Fruit fly (Drosophila melanogaster) whole organism, embryonic: ENCODE results near the gene CG11409.

Experiments
- Ada2b ChIP-seq: fragments of 200-800 bp; sonication (Bioruptor generic); IDR thresholded peaks from 2 replicates; pipeline ENCODE4 v1.3.6; 2022; ENCODE audit warnings: missing biosample characterization, missing genetic modification characterization
- C15 ChIP-seq: fragments of 200-800 bp; sonication (Bioruptor generic); IDR thresholded peaks from 3 replicates; pipeline ENCODE4 v1.3.6; 2022; ENCODE audit warnings: missing biosample characterization, missing genetic modification characterization
- CG10366 ChIP-seq: fragments of 200-800 bp; sonication (Bioruptor generic); IDR thresholded peaks from 2 replicates; pipeline ENCODE4 v1.3.6; 2022; ENCODE audit warnings: missing biosample characterization, missing genetic modification characterization
- CG10654 ChIP-seq: fragments of 200-800 bp; sonication (Bioruptor generic); optimal IDR thresholded peaks from 2 replicates; lab custom pipeline; 2016; ENCODE audit warnings: missing biosample characterization, missing genetic modification characterization
- CG11085 ChIP-seq: fragments of 200-800 bp; sonication (Bioruptor generic); IDR thresholded peaks from 2 replicates; pipeline ENCODE4 v1.3.6; 2022; ENCODE audit warnings: missing biosample characterization, missing genetic modification characterization
- CG12104 ChIP-seq: fragments of 200-800 bp; sonication (Bioruptor generic); optimal IDR thresholded peaks from 3 replicates; lab custom pipeline; 2016; ENCODE audit warnings: missing biosample characterization, missing genetic modification characterization
- CG12219 ChIP-seq: fragments of 200-800 bp; sonication (Bioruptor generic); optimal IDR thresholded peaks from 3 replicates; lab custom pipeline; 2018; ENCODE audit warnings: missing biosample characterization, mild to moderate bottlenecking, missing genetic modification characterization
- CG12299 ChIP-seq: fragments of 200-800 bp; sonication (Bioruptor generic); optimal IDR thresholded peaks from 2 replicates; lab custom pipeline; 2018; ENCODE audit warnings: missing biosample characterization, mild to moderate bottlenecking, missing genetic modification characterization
- CG14014 ChIP-seq: fragments of 200-800 bp; sonication (Bioruptor generic); IDR thresholded peaks from 2 replicates; pipeline ENCODE4 v1.3.6; 2022; ENCODE audit warnings: missing biosample characterization, missing genetic modification characterization
- CG14860 ChIP-seq: fragments of 200-800 bp; sonication (Bioruptor generic); IDR thresholded peaks from 3 replicates; pipeline ENCODE4 v1.3.6; 2022; ENCODE audit warnings: missing biosample characterization, missing genetic modification characterization; ENCODE audit not compliant: partially characterized antibody
- CG15011 ChIP-seq: fragments of 200-800 bp; sonication (Bioruptor generic); optimal IDR thresholded peaks from 3 replicates; lab custom pipeline; 2018; ENCODE audit warnings: missing biosample characterization, mild to moderate bottlenecking, missing genetic modification characterization
- CG15479 ChIP-seq: fragments of 200-800 bp; sonication (Bioruptor generic); optimal IDR thresholded peaks from 3 replicates; lab custom pipeline; 2019; ENCODE audit warnings: missing biosample characterization, mild to moderate bottlenecking, missing genetic modification characterization, moderate library complexity
- CG17829 ChIP-seq: fragments of 200-800 bp; optimal IDR thresholded peaks from 2 replicates; lab custom pipeline; 2019; ENCODE audit warnings: missing biosample characterization, mild to moderate bottlenecking, missing genetic modification characterization, moderate library complexity
- CG30020 ChIP-seq: fragments of 200-800 bp; optimal IDR thresholded peaks from 2 replicates; lab custom pipeline; 2019; ENCODE audit warnings: missing biosample characterization, mild to moderate bottlenecking, missing genetic modification characterization, moderate library complexity
- CG4707 ChIP-seq: fragments of 200-800 bp; sonication (Bioruptor generic); optimal IDR thresholded peaks from 2 replicates; lab custom pipeline; 2018; ENCODE audit warnings: missing biosample characterization, mild to moderate bottlenecking, missing genetic modification characterization, moderate library complexity
- CG6254 ChIP-seq: fragments of 200-800 bp; sonication (Bioruptor generic); optimal IDR thresholded peaks from 3 replicates; lab custom pipeline; 2017; ENCODE audit warnings: mild to moderate bottlenecking, missing biosample characterization, missing genetic modification reagents, missing genetic modification characterization
- CG6654 ChIP-seq: fragments of 200-800 bp; sonication (Bioruptor generic); optimal IDR thresholded peaks from 2 replicates; lab custom pipeline; 2017; ENCODE audit warnings: missing biosample characterization, mild to moderate bottlenecking, missing genetic modification characterization
- CG6683 ChIP-seq: fragments of 200-800 bp; sonication (Bioruptor generic); optimal IDR thresholded peaks from 2 replicates; lab custom pipeline; 2017; ENCODE audit warnings: missing biosample characterization, mild to moderate bottlenecking, missing genetic modification characterization, missing genetic modification reagents
- CG6854 ChIP-seq: fragments of 200-800 bp; sonication (Bioruptor generic); optimal IDR thresholded peaks from 3 replicates; lab custom pipeline; 2017; ENCODE audit warnings: missing biosample characterization, mild to moderate bottlenecking, missing genetic modification characterization
- CG7556 ChIP-seq: fragments of 200-800 bp; sonication (Bioruptor generic); optimal IDR thresholded peaks from 2 replicates; lab custom pipeline; 2017; ENCODE audit warnings: missing biosample characterization, mild to moderate bottlenecking, missing genetic modification characterization
- CG7928 ChIP-seq: fragments of 200-800 bp; sonication (Bioruptor generic); optimal IDR thresholded peaks from 2 replicates; lab custom pipeline; 2017; ENCODE audit warnings: missing biosample characterization, mild to moderate bottlenecking, missing genetic modification characterization
- CG8944 ChIP-seq: fragments of 200-800 bp; sonication (Bioruptor generic); optimal IDR thresholded peaks from 3 replicates; lab custom pipeline; 2016; ENCODE audit warnings: missing biosample characterization, missing genetic modification characterization
- CkIIα-i1 ChIP-seq: fragments of 200-800 bp; sonication (Bioruptor generic); IDR thresholded peaks from 2 replicates; pipeline ENCODE4 v1.3.6; 2022; ENCODE audit warnings: missing biosample characterization, missing genetic modification characterization
- CoRest ChIP-seq: fragments of 200-800 bp; sonication (Bioruptor generic); optimal IDR thresholded peaks from 3 replicates; lab custom pipeline; 2018; ENCODE audit warnings: missing biosample characterization, mild to moderate bottlenecking, missing genetic modification characterization, moderate library complexity
- D19A ChIP-seq: fragments of 200-800 bp; optimal IDR thresholded peaks from 3 replicates; lab custom pipeline; 2019; ENCODE audit warnings: missing biosample characterization, mild to moderate bottlenecking, missing genetic modification characterization, moderate library complexity
- Gsc ChIP-seq: fragments of 200-800 bp; sonication (Bioruptor generic); IDR thresholded peaks from 2 replicates; pipeline ENCODE4 v1.3.6; 2022; ENCODE audit warnings: missing biosample characterization, missing genetic modification characterization
- Hey ChIP-seq: fragments of 200-800 bp; sonication (Bioruptor generic); optimal IDR thresholded peaks from 3 replicates; lab custom pipeline; 2018; ENCODE audit warnings: missing biosample characterization, mild to moderate bottlenecking, missing genetic modification characterization
- Rx ChIP-seq: fragments of 200-800 bp; sonication (Bioruptor generic); IDR thresholded peaks from 2 replicates; pipeline ENCODE4 v1.3.6; 2022; ENCODE audit warnings: missing biosample characterization, missing genetic modification characterization
- Usf ChIP-seq: fragments of 200-800 bp; sonication (Bioruptor generic); optimal IDR thresholded peaks from 2 replicates; lab custom pipeline; 2017; ENCODE audit warnings: missing genotype, missing biosample characterization, missing genetic modification characterization
- ato ChIP-seq: fragments of 200-800 bp; sonication (Bioruptor generic); IDR thresholded peaks from 2 replicates; pipeline ENCODE4 v1.3.6; 2022; ENCODE audit warnings: missing biosample characterization, missing genetic modification characterization; ENCODE audit not compliant: partially characterized antibody
- chn ChIP-seq: fragments of 200-800 bp; sonication (Bioruptor generic); optimal IDR thresholded peaks from 2 replicates; lab custom pipeline; 2016; ENCODE audit warnings: missing biosample characterization, missing genetic modification characterization
- corto ChIP-seq: fragments of 200-800 bp; sonication (Bioruptor generic); optimal IDR thresholded peaks from 2 replicates; lab custom pipeline; 2016; ENCODE audit warnings: missing biosample characterization, mild to moderate bottlenecking, missing genetic modification characterization, moderate library complexity
- crp ChIP-seq, 2 experiments: fragments of 200-800 bp; sonication (Bioruptor generic); optimal IDR thresholded peaks; 2 replicates in 1 of 2; 3 replicates in 1 of 2; lab custom pipeline; 2017; ENCODE audit warnings: missing biosample characterization in 2 of 2, missing genetic modification characterization in 2 of 2, mild to moderate bottlenecking in 1 of 2, moderate library complexity in 1 of 2
- eve ChIP-seq, 2 experiments: fragments of >200 bp; optimal IDR thresholded peaks; 2 replicates each; lab custom pipeline; 2017; ENCODE audit warnings: missing biosample characterization in 2 of 2, missing genetic modification characterization in 2 of 2
- eyg ChIP-seq: fragments of 200-800 bp; sonication (Bioruptor generic); optimal IDR thresholded peaks from 3 replicates; lab custom pipeline; 2016; ENCODE audit warnings: missing biosample characterization, missing genetic modification characterization
- fd96Cb ChIP-seq: fragments of 200-800 bp; sonication (Bioruptor generic); optimal IDR thresholded peaks from 2 replicates; lab custom pipeline; 2018; ENCODE audit warnings: missing biosample characterization, mild to moderate bottlenecking, missing genetic modification characterization, moderate library complexity
- ftz-f1 ChIP-seq: fragments of 200-800 bp; sonication (Bioruptor generic); optimal IDR thresholded peaks from 2 replicates; lab custom pipeline; 2016; ENCODE audit warnings: missing biosample characterization, missing genetic modification characterization
- gce ChIP-seq: fragments of 200-800 bp; sonication (Bioruptor generic); IDR thresholded peaks from 3 replicates; pipeline ENCODE4 v1.3.6; 2022; ENCODE audit warnings: missing biosample characterization, missing genetic modification characterization
- gfzf ChIP-seq: fragments of 200-800 bp; sonication (Bioruptor generic); optimal IDR thresholded peaks from 2 replicates; lab custom pipeline; 2016; ENCODE audit warnings: missing biosample characterization, mild to moderate bottlenecking, missing genetic modification characterization, moderate library complexity
- grn ChIP-seq: fragments of 200-800 bp; sonication (Bioruptor generic); optimal IDR thresholded peaks from 3 replicates; lab custom pipeline; 2017; ENCODE audit warnings: missing biosample characterization, missing genetic modification characterization
- mld ChIP-seq: fragments of 200-800 bp; sonication (Bioruptor generic); IDR thresholded peaks from 3 replicates; pipeline ENCODE4 v1.3.6; 2022; ENCODE audit warnings: missing biosample characterization, missing genetic modification characterization; ENCODE audit not compliant: partially characterized antibody
- pho ChIP-seq: fragments of 200-800 bp; sonication (Bioruptor generic); optimal IDR thresholded peaks from 2 replicates; lab custom pipeline; 2016; ENCODE audit warnings: missing biosample characterization, missing genetic modification characterization
- ro ChIP-seq: fragments of 200-800 bp; sonication (Bioruptor generic); IDR thresholded peaks from 2 replicates; pipeline ENCODE4 v1.3.6; 2022; ENCODE audit warnings: missing biosample characterization, missing genetic modification characterization
- schlank ChIP-seq: fragments of 200-800 bp; sonication (Bioruptor generic); optimal IDR thresholded peaks from 2 replicates; lab custom pipeline; 2018; ENCODE audit warnings: missing biosample characterization, mild to moderate bottlenecking, missing genetic modification characterization
- sens-2 ChIP-seq: fragments of 200-800 bp; sonication (Bioruptor generic); IDR thresholded peaks from 2 replicates; pipeline ENCODE4 v1.3.6; 2022; ENCODE audit warnings: missing biosample characterization, missing genetic modification characterization
- sim ChIP-seq: fragments of 200-800 bp; sonication (Bioruptor generic); IDR thresholded peaks from 2 replicates; pipeline ENCODE4 v1.3.6; 2022; ENCODE audit warnings: missing biosample characterization, missing genetic modification characterization
- slbo ChIP-seq: fragments of 200-800 bp; sonication (Bioruptor generic); IDR thresholded peaks from 2 replicates; pipeline ENCODE4 v1.3.6; 2022; ENCODE audit warnings: missing biosample characterization, missing genetic modification characterization
- sr ChIP-seq: fragments of 200-800 bp; sonication (Bioruptor generic); IDR thresholded peaks from 3 replicates; pipeline ENCODE4 v1.3.6; 2022; ENCODE audit warnings: missing biosample characterization, missing genetic modification characterization
- unpg ChIP-seq: fragments of 200-800 bp; sonication (Bioruptor generic); optimal IDR thresholded peaks from 3 replicates; lab custom pipeline; 2018; ENCODE audit warnings: missing biosample characterization, mild to moderate bottlenecking, missing genetic modification characterization, moderate library complexity
- vnd ChIP-seq: fragments of 200-800 bp; sonication (Bioruptor generic); IDR thresholded peaks from 3 replicates; pipeline ENCODE4 v1.3.6; 2022; ENCODE audit warnings: missing biosample characterization, missing genetic modification characterization; ENCODE audit not compliant: partially characterized antibody

CG11409 gene

dm6 chrX:1322214-1322613 lies 19.2 kb downstream of the CG11409 start, which contains the start of gene DAAM (continued):
- TF ChIP-seq CG12219 (GFP tag; lab: Kevin White, UChicago) (no peak), CG30020 (tag; lab: Kevin White, UChicago) (no peak), eve (GFP tag; optimal IDR thresholded peaks at IDR 0.05; lab: Kevin White, UChicago) (no peak), CG12299 (no peak), CG4707 (GFP tag; lab: Kevin White, UChicago) (no peak), ftz-f1 (peak; percentile 23), slbo (GFP tag; lab: Robert Waterston, UW) (peak; percentile 56), CG10366 (GFP tag; lab: Robert Waterston, UW) (no peak; the same call in 1 of the 2 replicates), CG12104 (no peak), CG17829 (tag; lab: Kevin White, UChicago) (peak; percentile 51), chn (GFP tag; lab: Kevin White, UChicago) (peak; percentile 36), Gsc (GFP tag; lab: Robert Waterston, UW) (no peak), D19A (tag; lab: Kevin White, UChicago) (no peak), vnd (GFP tag; lab: Robert Waterston, UW) (no peak), gfzf (peak; percentile 59), grn (GFP tag; lab: Kevin White, UChicago) (peak; percentile 60), CG6854 (GFP tag; lab: Kevin White, UChicago) (peak; percentile 28), gce (GFP tag; lab: Robert Waterston, UW) (no peak), CG7928 (GFP tag; lab: Kevin White, UChicago) (peak; percentile 37), fd96Cb (tag; lab: Kevin White, UChicago) (no peak), CG14014 (GFP tag; lab: Robert Waterston, UW) (no peak), CG10654 (GFP tag; lab: Kevin White, UChicago) (no peak), CG11085 (GFP tag; lab: Robert Waterston, UW) (peak; percentile 22; the same call in 1 of the 2 replicates), CG6654 (GFP tag; lab: Kevin White, UChicago) (no peak), Rx (no peak), CoRest (peak; percentile 63), CG8944 (GFP tag; lab: Kevin White, UChicago) (peak; percentile 18), C15 (GFP tag; lab: Robert Waterston, UW) (no peak), CG6683 (GFP tag; lab: Kevin White, UChicago) (no peak), corto (GFP tag; lab: Kevin White, UChicago) (no peak), CG14860 (no peak), CG6254 (GFP tag; lab: Kevin White, UChicago) (no peak), Ada2b (GFP tag; lab: Robert Waterston, UW) (no peak), crp (GFP tag; optimal IDR thresholded peaks at IDR 0.05; lab: Kevin White, UChicago) (peak in 1 of 2 experiments; percentile 30), unpg (GFP tag; lab: Kevin White, UChicago) (no peak), schlank (tag; lab: Kevin White, UChicago) (peak; percentile 35), ro (no peak), pho (GFP tag; lab: Kevin White, UChicago) (peak; percentile 4), sim (no peak), CG15011 (GFP tag; lab: Kevin White, UChicago) (no peak), eyg (GFP tag; lab: Kevin White, UChicago) (no peak), Hey (tag; lab: Kevin White, UChicago) (peak; percentile 38), sr (GFP tag; lab: Robert Waterston, UW) (peak; percentile 44; the same call in 2 of the 3 replicates), sens-2 (GFP tag; lab: Robert Waterston, UW) (no peak), CG7556 (no peak), CG15479 (GFP tag; lab: Kevin White, UChicago) (peak; percentile 61), mld (GFP tag; lab: Robert Waterston, UW) (no peak), Usf (GFP tag; lab: Kevin White, UChicago) (no peak), ato (GFP tag; lab: Robert Waterston, UW) (0 out of 2 replicates have a peak, but pooled peaks have one; percentile 20), CkIIα-i1 (GFP tag; lab: Robert Waterston, UW) (no peak)
